Worm (Caenorhabditis elegans): ENCODE measurements around the gene str-4.

Gene str-4

ce11 chrV:13380178-13380577, 40.6 kb upstream of the str-4 start, which contains the start of gene ifbp-1:
TSS of gene ifbp-1 (minus strand) at chrV:13380262.
- no peak for TF ChIP-seq drap-1 (GFP tag; optimal IDR thresholded peaks at IDR 0.05)
- TF ChIP-seq sem-2 (GFP tag; optimal IDR thresholded peaks at IDR 0.05): no peak
- no peak for TF ChIP-seq lin-13 (tag; optimal IDR thresholded peaks at IDR 0.05)
- TF ChIP-seq hlh-1 (tag; optimal IDR thresholded peaks at IDR 0.05): no peak
- TF ChIP-seq tbx-8 (GFP tag; optimal IDR thresholded peaks at IDR 0.05): no peak
- TF ChIP-seq M03D4.4 (tag; optimal IDR thresholded peaks at IDR 0.05): no peak
- TF ChIP-seq unc-62 (GFP tag; optimal IDR thresholded peaks at IDR 0.05): no peak
- no peak for TF ChIP-seq ceh-83 (GFP tag; optimal IDR thresholded peaks at IDR 0.05)
- no peak for TF ChIP-seq ces-1 (GFP tag; optimal IDR thresholded peaks at IDR 0.05)
- no peak for TF ChIP-seq elt-3 (tag; optimal IDR thresholded peaks at IDR 0.05)
- TF ChIP-seq blmp-1 (tag; optimal IDR thresholded peaks at IDR 0.05): no peak
- TF ChIP-seq ham-2 (GFP tag; optimal IDR thresholded peaks at IDR 0.05): no peak
- no peak for TF ChIP-seq nhr-76 (tag; optimal IDR thresholded peaks at IDR 0.05)
- TF ChIP-seq mep-1 (tag; optimal IDR thresholded peaks at IDR 0.05): no peak

ce11 chrV:13377130-13377529, 37.6 kb upstream of the str-4 start:
- TF ChIP-seq mep-1 (tag; optimal IDR thresholded peaks at IDR 0.05) (no peak), flh-1 (GFP tag; optimal IDR thresholded peaks at IDR 0.05) (no peak), nhr-28 (tag; optimal IDR thresholded peaks at IDR 0.05) (no peak), pha-4 (tag; optimal IDR thresholded peaks at IDR 0.05) (no peak), blmp-1 (tag; optimal IDR thresholded peaks at IDR 0.05) (no peak), tbx-8 (GFP tag; optimal IDR thresholded peaks at IDR 0.05) (no peak), mls-2 (tag; optimal IDR thresholded peaks at IDR 0.05) (no peak), lin-32 (GFP tag; optimal IDR thresholded peaks at IDR 0.05) (no peak)

DNA sequence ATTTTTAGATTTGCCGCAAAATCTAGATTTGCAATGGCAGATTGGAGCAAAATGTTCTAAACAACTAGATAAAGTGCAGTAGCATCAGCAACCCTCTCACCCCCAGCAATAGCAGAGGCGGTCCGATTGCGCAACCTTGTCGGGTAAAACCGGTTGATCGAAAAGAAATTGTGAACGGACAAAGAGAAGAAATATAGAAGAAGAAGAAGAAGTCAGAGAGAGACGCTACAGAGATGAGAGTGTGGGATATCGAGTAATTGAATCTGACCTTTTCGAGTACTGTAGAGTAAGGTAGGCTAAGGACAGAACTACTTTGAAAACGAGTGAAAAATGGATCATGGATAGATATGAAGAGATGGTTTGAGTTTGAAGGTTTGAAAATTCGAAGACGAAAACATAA, 36.3 kb upstream of the str-4 start:
- no peak for TF ChIP-seq ceh-83 (GFP tag; optimal IDR thresholded peaks at IDR 0.05)
- TF ChIP-seq zip-8 (tag; optimal IDR thresholded peaks at IDR 0.05): peak; percentile 62

ce11 chrV:13374532-13374931, 35.0 kb upstream of the str-4 start:
- TF ChIP-seq unc-120 (tag; optimal IDR thresholded peaks at IDR 0.05; ENCODE audit: poor library complexity, severe bottlenecking): peak; percentile 43
- TF ChIP-seq ceh-39 (tag; optimal IDR thresholded peaks at IDR 0.05): no peak

- TF ChIP-seq drap-1 (GFP tag; optimal IDR thresholded peaks at IDR 0.05) (no peak), unc-39 (tag; optimal IDR thresholded peaks at IDR 0.05) (no peak), flh-1 (GFP tag; optimal IDR thresholded peaks at IDR 0.05) (no peak), lin-32 (GFP tag; optimal IDR thresholded peaks at IDR 0.05) (no peak), nhr-237 (tag; optimal IDR thresholded peaks at IDR 0.05) (no peak), blmp-1 (tag; optimal IDR thresholded peaks at IDR 0.05) (no peak), nhr-28 (tag; optimal IDR thresholded peaks at IDR 0.05) (no peak), unc-120 (tag; optimal IDR thresholded peaks at IDR 0.05; ENCODE audit: poor library complexity, severe bottlenecking) (no peak), hlh-1 (tag; optimal IDR thresholded peaks at IDR 0.05) (no peak), pha-4 (tag; optimal IDR thresholded peaks at IDR 0.05) (no peak), mab-5 (tag; optimal IDR thresholded peaks at IDR 0.05) (no peak), M03D4.4 (tag; optimal IDR thresholded peaks at IDR 0.05) (no peak), ceh-39 (tag; optimal IDR thresholded peaks at IDR 0.05) (no peak), ces-1 (GFP tag; optimal IDR thresholded peaks at IDR 0.05) (no peak), ceh-83 (GFP tag; optimal IDR thresholded peaks at IDR 0.05) (no peak), sptf-1 (tag; optimal IDR thresholded peaks at IDR 0.05) (no peak), zip-8 (tag; optimal IDR thresholded peaks at IDR 0.05) (no peak)
Measured at ce11 chrV:13373643-13374042, 34.1 kb upstream of the str-4 start.

- no peak for TF ChIP-seq ces-1 (GFP tag; optimal IDR thresholded peaks at IDR 0.05)
- TF ChIP-seq nhr-12 (tag; optimal IDR thresholded peaks at IDR 0.05): no peak
- no peak for TF ChIP-seq lin-32 (GFP tag; optimal IDR thresholded peaks at IDR 0.05)
- TF ChIP-seq unc-39 (tag; optimal IDR thresholded peaks at IDR 0.05): no peak
- TF ChIP-seq unc-62 (GFP tag; optimal IDR thresholded peaks at IDR 0.05): no peak
Measured at ce11 chrV:13372821-13373220, 33.3 kb upstream of the str-4 start.

DNA sequence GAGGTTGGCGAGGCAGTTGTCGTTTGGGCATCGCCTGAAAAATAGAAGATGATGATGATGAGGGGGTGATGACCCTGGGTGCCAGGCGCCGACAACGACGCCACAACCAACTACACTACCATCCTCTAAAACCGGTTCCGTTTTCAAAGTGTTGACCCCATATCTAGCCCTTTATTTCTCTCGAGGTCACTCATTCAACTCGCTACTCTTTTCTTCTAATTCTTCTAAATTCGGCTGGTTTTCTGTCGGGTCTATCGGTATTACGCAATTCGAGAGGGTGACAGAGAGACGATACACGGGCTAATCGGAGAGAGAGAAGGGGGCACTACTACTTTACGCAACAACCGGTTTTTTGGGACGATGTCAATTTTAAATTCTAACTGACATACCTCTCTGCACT, 31.8 kb upstream of the str-4 start:
- no peak for TF ChIP-seq tbx-8 (GFP tag; optimal IDR thresholded peaks at IDR 0.05)
- TF ChIP-seq drap-1 (GFP tag; optimal IDR thresholded peaks at IDR 0.05): no peak
- TF ChIP-seq zip-8 (tag; optimal IDR thresholded peaks at IDR 0.05): peak; percentile 86
- peak; percentile 20 for TF ChIP-seq nhr-2 (tag; optimal IDR thresholded peaks at IDR 0.05)
- TF ChIP-seq unc-62 (GFP tag; optimal IDR thresholded peaks at IDR 0.05): peak; percentile 7
